Fruit fly (Drosophila melanogaster) whole organism, embryonic: ENCODE data around the gene CG11608.

Source experiments
- CG12299 ChIP-seq: fragments of 200-800 bp; sonication (Bioruptor generic); optimal IDR thresholded peaks from 2 replicates; lab custom pipeline; 2018; ENCODE audit warnings: missing biosample characterization, mild to moderate bottlenecking, missing genetic modification characterization
- CG12391 ChIP-seq: fragments of 200-800 bp; sonication (Bioruptor generic); optimal IDR thresholded peaks from 3 replicates; lab custom pipeline; 2018; ENCODE audit warnings: missing biosample characterization, mild to moderate bottlenecking, missing genetic modification characterization, moderate library complexity
- CG13296 ChIP-seq: fragments of 200-800 bp; sonication (Bioruptor generic); optimal IDR thresholded peaks from 3 replicates; lab custom pipeline; 2018; ENCODE audit warnings: missing biosample characterization, mild to moderate bottlenecking, missing genetic modification characterization
- CG13894 ChIP-seq: fragments of 200-800 bp; sonication (Bioruptor generic); optimal IDR thresholded peaks from 3 replicates; lab custom pipeline; 2018; ENCODE audit warnings: missing biosample characterization, mild to moderate bottlenecking, missing genetic modification characterization, moderate library complexity
- CG14441 ChIP-seq: fragments of 200-800 bp; sonication (Bioruptor generic); IDR thresholded peaks from 2 replicates; pipeline ENCODE4 v1.3.6; 2022; ENCODE audit warnings: missing biosample characterization, missing genetic modification characterization
- CG14710 ChIP-seq: fragments of 200-800 bp; sonication (Bioruptor generic); optimal IDR thresholded peaks from 3 replicates; lab custom pipeline; 2019; ENCODE audit warnings: missing biosample characterization, mild to moderate bottlenecking, missing genetic modification characterization, moderate library complexity
- CG14965 ChIP-seq: fragments of 200-800 bp; sonication (Bioruptor generic); optimal IDR thresholded peaks from 2 replicates; lab custom pipeline; 2016; ENCODE audit warnings: missing biosample characterization, missing genetic modification characterization, borderline replicate concordance
- CG15073 ChIP-seq: fragments of 200-800 bp; sonication (Bioruptor generic); optimal IDR thresholded peaks from 2 replicates; lab custom pipeline; 2016; ENCODE audit warnings: missing biosample characterization, missing genetic modification characterization
- CG15479 ChIP-seq: fragments of 200-800 bp; sonication (Bioruptor generic); optimal IDR thresholded peaks from 3 replicates; lab custom pipeline; 2019; ENCODE audit warnings: missing biosample characterization, mild to moderate bottlenecking, missing genetic modification characterization, moderate library complexity
- CG17802 ChIP-seq: fragments of 200-800 bp; sonication (Bioruptor generic); optimal IDR thresholded peaks from 2 replicates; lab custom pipeline; 2018; ENCODE audit warnings: missing biosample characterization, mild to moderate bottlenecking, missing genetic modification characterization, moderate library complexity
- CG18764 ChIP-seq: fragments of 200-800 bp; sonication (Bioruptor generic); optimal IDR thresholded peaks from 3 replicates; lab custom pipeline; 2016; ENCODE audit warnings: missing biosample characterization, missing genetic modification characterization
- CG2129 ChIP-seq: fragments of 200-800 bp; sonication (Bioruptor generic); IDR thresholded peaks from 2 replicates; pipeline ENCODE4 v1.3.6; 2022; ENCODE audit warnings: missing biosample characterization, missing genetic modification characterization; ENCODE audit not compliant: partially characterized antibody
- CG32772 ChIP-seq: fragments of 200-800 bp; sonication (Bioruptor generic); IDR thresholded peaks from 2 replicates; pipeline ENCODE4 v1.3.6; 2022; ENCODE audit warnings: missing biosample characterization, missing genetic modification characterization
- CG4360 ChIP-seq: fragments of 200-800 bp; sonication (Bioruptor generic); IDR thresholded peaks from 2 replicates; pipeline ENCODE4 v1.3.6; 2022; ENCODE audit warnings: missing biosample characterization, missing genetic modification characterization
- CG7745 ChIP-seq: fragments of 200-800 bp; sonication (Bioruptor generic); optimal IDR thresholded peaks from 2 replicates; lab custom pipeline; 2018; ENCODE audit warnings: missing biosample characterization, mild to moderate bottlenecking, missing genetic modification characterization, moderate library complexity
- CG8089 ChIP-seq: fragments of 200-800 bp; sonication (Bioruptor generic); optimal IDR thresholded peaks from 3 replicates; lab custom pipeline; 2016; ENCODE audit warnings: missing biosample characterization, missing genetic modification characterization
- CrebB ChIP-seq: fragments of 200-800 bp; sonication (Bioruptor generic); optimal IDR thresholded peaks from 3 replicates; lab custom pipeline; 2018; ENCODE audit warnings: missing biosample characterization, mild to moderate bottlenecking, missing genetic modification characterization
- Dp ChIP-seq: fragments of 200-800 bp; sonication (Bioruptor generic); optimal IDR thresholded peaks from 2 replicates; lab custom pipeline; 2018; ENCODE audit warnings: missing biosample characterization, mild to moderate bottlenecking, missing genetic modification characterization, moderate library complexity
- Dref ChIP-seq: fragments of 200-800 bp; sonication (Bioruptor generic); IDR thresholded peaks from 2 replicates; pipeline ENCODE4 v1.3.6; 2022; ENCODE audit warnings: missing biosample characterization, missing genetic modification characterization
- Gsc ChIP-seq: fragments of 200-800 bp; sonication (Bioruptor generic); IDR thresholded peaks from 2 replicates; pipeline ENCODE4 v1.3.6; 2022; ENCODE audit warnings: missing biosample characterization, missing genetic modification characterization
- HLH4C ChIP-seq: fragments of 200-800 bp; sonication (Bioruptor generic); IDR thresholded peaks from 3 replicates; pipeline ENCODE4 v1.3.6; 2022; ENCODE audit warnings: missing biosample characterization, missing genetic modification characterization; ENCODE audit not compliant: partially characterized antibody
- Hsf ChIP-seq: fragments of 200-800 bp; sonication (Bioruptor generic); optimal IDR thresholded peaks from 3 replicates; lab custom pipeline; 2016; ENCODE audit warnings: missing biosample characterization, missing genetic modification characterization
- Lhr ChIP-seq: fragments of 200-800 bp; sonication (Bioruptor generic); optimal IDR thresholded peaks from 3 replicates; lab custom pipeline; 2017; ENCODE audit warnings: mild to moderate bottlenecking, missing biosample characterization, missing genetic modification reagents, missing genetic modification characterization
- Myb ChIP-seq: fragments of 200-800 bp; sonication (Bioruptor generic); optimal IDR thresholded peaks from 2 replicates; lab custom pipeline; 2016; ENCODE audit warnings: missing biosample characterization, missing genetic modification characterization
- Neu2 ChIP-seq: fragments of 200-800 bp; sonication (Bioruptor generic); optimal IDR thresholded peaks from 3 replicates; lab custom pipeline; 2016; ENCODE audit warnings: missing biosample characterization, missing genetic modification characterization, borderline replicate concordance
- Nf-YB ChIP-seq: fragments of 200-800 bp; sonication (Bioruptor generic); optimal IDR thresholded peaks from 3 replicates; lab custom pipeline; 2019; ENCODE audit warnings: missing biosample characterization, mild to moderate bottlenecking, missing genetic modification characterization, moderate library complexity
- Oaz ChIP-seq: fragments of 200-800 bp; sonication (Bioruptor generic); IDR thresholded peaks from 2 replicates; pipeline ENCODE4 v1.3.6; 2022; ENCODE audit warnings: missing biosample characterization, missing genetic modification characterization
- Poxn ChIP-seq: fragments of 200-800 bp; sonication (Bioruptor generic); IDR thresholded peaks from 2 replicates; pipeline ENCODE4 v1.3.6; 2022; ENCODE audit warnings: missing biosample characterization, missing genetic modification characterization
- al ChIP-seq: fragments of 200-800 bp; sonication (Bioruptor generic); IDR thresholded peaks from 2 replicates; pipeline ENCODE4 v1.3.6; 2022; ENCODE audit warnings: missing biosample characterization, missing genetic modification characterization
- aop ChIP-seq: fragments of 200-800 bp; sonication (Bioruptor generic); IDR thresholded peaks from 2 replicates; pipeline ENCODE4 v1.3.6; 2022; ENCODE audit warnings: missing biosample characterization, missing genetic modification characterization
- bigmax ChIP-seq: fragments of 200-800 bp; sonication (Bioruptor generic); optimal IDR thresholded peaks from 2 replicates; lab custom pipeline; 2018; ENCODE audit warnings: missing biosample characterization, mild to moderate bottlenecking, missing genetic modification characterization
- cg ChIP-seq: fragments of 200-800 bp; sonication (Bioruptor generic); optimal IDR thresholded peaks from 3 replicates; lab custom pipeline; 2019; ENCODE audit warnings: missing biosample characterization, mild to moderate bottlenecking, missing genetic modification characterization, moderate library complexity
- croc ChIP-seq: fragments of 200-800 bp; sonication (Bioruptor generic); conservative IDR thresholded peaks from 3 replicates; pipeline ENCODE4 v1.3.6; 2022; ENCODE audit warnings: missing biosample characterization, missing genetic modification characterization
- da ChIP-seq: fragments of 200-800 bp; sonication (Bioruptor generic); optimal IDR thresholded peaks from 2 replicates; lab custom pipeline; 2016; ENCODE audit warnings: missing biosample characterization, missing genetic modification characterization
- dm ChIP-seq: fragments of 200-800 bp; sonication (Bioruptor generic); optimal IDR thresholded peaks from 3 replicates; lab custom pipeline; 2016; ENCODE audit warnings: missing biosample characterization, missing genetic modification characterization
- dpn ChIP-seq, 2 experiments: fragments of 200-800 bp; sonication (Bioruptor generic); optimal IDR thresholded peaks; 3 replicates each; lab custom pipeline; 2016; ENCODE audit warnings: missing biosample characterization in 2 of 2, missing genetic modification characterization in 2 of 2
- ems ChIP-seq: fragments of 200-800 bp; sonication (Bioruptor generic); optimal IDR thresholded peaks from 3 replicates; lab custom pipeline; 2016; ENCODE audit warnings: missing biosample characterization, missing genetic modification characterization
- gsb-n ChIP-seq: fragments of 200-800 bp; sonication (Bioruptor generic); optimal IDR thresholded peaks from 3 replicates; lab custom pipeline; 2018; ENCODE audit warnings: missing biosample characterization, mild to moderate bottlenecking, missing genetic modification characterization
- her ChIP-seq: fragments of 200-800 bp; sonication (Bioruptor generic); optimal IDR thresholded peaks from 2 replicates; lab custom pipeline; 2016; ENCODE audit warnings: missing biosample characterization, missing genetic modification characterization
- kni ChIP-seq: fragments of 200-800 bp; sonication (Bioruptor generic); optimal IDR thresholded peaks from 3 replicates; lab custom pipeline; 2017; ENCODE audit warnings: mild to moderate bottlenecking, missing biosample characterization, missing genetic modification reagents, missing genetic modification characterization
- lbe ChIP-seq: fragments of 200-800 bp; sonication (Bioruptor generic); optimal IDR thresholded peaks from 2 replicates; lab custom pipeline; 2016; ENCODE audit warnings: missing biosample characterization, mild to moderate bottlenecking, missing genetic modification characterization
- lola ChIP-seq, 3 experiments: fragments of >200 bp in 2 of 3; fragments of 200-800 bp in 1 of 3; sonication (Bioruptor generic) in 1 of 3; optimal IDR thresholded peaks; 2 replicates each; lab custom pipeline; 2017 to 2019; ENCODE audit warnings: missing biosample characterization in 3 of 3, missing genetic modification characterization in 3 of 3, mild to moderate bottlenecking in 1 of 3, moderate library complexity in 1 of 3
- lov ChIP-seq, 2 experiments: fragments of 200-800 bp in 1 of 2; fragments of >200 bp in 1 of 2; sonication (Bioruptor generic) in 1 of 2; IDR thresholded peaks in 1 of 2; optimal IDR thresholded peaks in 1 of 2; 2 replicates in 1 of 2; 3 replicates in 1 of 2; pipeline versions ENCODE4 v1.3.6 to Lab custom; 2017 to 2022; ENCODE audit warnings: missing biosample characterization in 1 of 2, missing genetic modification characterization in 1 of 2
- org-1 ChIP-seq: fragments of 200-800 bp; sonication (Bioruptor generic); optimal IDR thresholded peaks from 2 replicates; lab custom pipeline; 2017; ENCODE audit warnings: missing biosample characterization, missing genetic modification characterization
- slbo ChIP-seq: fragments of 200-800 bp; sonication (Bioruptor generic); IDR thresholded peaks from 2 replicates; pipeline ENCODE4 v1.3.6; 2022; ENCODE audit warnings: missing biosample characterization, missing genetic modification characterization
- slou ChIP-seq: fragments of 200-800 bp; sonication (Bioruptor generic); optimal IDR thresholded peaks from 3 replicates; lab custom pipeline; 2016; ENCODE audit warnings: missing biosample characterization, missing genetic modification characterization
- sna ChIP-seq: fragments of 200-800 bp; sonication (Bioruptor generic); IDR thresholded peaks from 2 replicates; pipeline ENCODE4 v1.3.6; 2022; ENCODE audit warnings: missing biosample characterization, missing genetic modification characterization; ENCODE audit not compliant: partially characterized antibody
- tio ChIP-seq: fragments of 200-800 bp; sonication (Bioruptor generic); optimal IDR thresholded peaks from 2 replicates; lab custom pipeline; 2017; ENCODE audit warnings: missing biosample characterization, missing genetic modification characterization, inconsistent platforms
- unc-4 ChIP-seq: fragments of 200-800 bp; sonication (Bioruptor generic); IDR thresholded peaks from 2 replicates; pipeline ENCODE4 v1.3.6; 2022; ENCODE audit warnings: missing biosample characterization, missing genetic modification characterization; ENCODE audit not compliant: partially characterized antibody

The CG11608 gene

dm6 chr3R:12653511-12654252, 15.4 kb downstream of the CG11608 start (continued):
- TF ChIP-seq CrebB = peak; percentile 56
- no peak for TF ChIP-seq lbe (GFP tag; lab: Kevin White, UChicago)
- 0 out of 2 replicates have a peak, but pooled peaks have one; percentile 41 for TF ChIP-seq sna (GFP tag; lab: Robert Waterston, UW)
- TF ChIP-seq lola (GFP tag; optimal IDR thresholded peaks at IDR 0.05; lab: Kevin White, UChicago) = peak in 1 of 3 experiments; percentile 0
- no peak for TF ChIP-seq CG15479
- TF ChIP-seq CG18764 (GFP tag; lab: Kevin White, UChicago) = peak; percentile 66
- peak; percentile 86 for TF ChIP-seq her (GFP tag; lab: Kevin White, UChicago)
- no peak for TF ChIP-seq CG4360 (GFP tag; lab: Robert Waterston, UW)
- peak; percentile 17 for TF ChIP-seq slou
- peak; percentile 66 for TF ChIP-seq CG13296 (GFP tag; lab: Kevin White, UChicago)
- peak; percentile 80 to 88 for TF ChIP-seq dpn (GFP tag; optimal IDR thresholded peaks at IDR 0.05; lab: Kevin White, UChicago)
- peak; percentile 11 for TF ChIP-seq kni
- peak; percentile 88 for TF ChIP-seq org-1
- peak; percentile 72 for TF ChIP-seq Oaz (GFP tag; lab: Robert Waterston, UW)
- TF ChIP-seq Dref (GFP tag; lab: Robert Waterston, UW) = no peak
- peak; percentile 61 for TF ChIP-seq Myb (GFP tag; lab: Kevin White, UChicago)
- TF ChIP-seq CG32772 (GFP tag; lab: Robert Waterston, UW) = peak; percentile 63
- TF ChIP-seq CG14441 (GFP tag; lab: Robert Waterston, UW) = peak; percentile 87
- peak; percentile 62 for TF ChIP-seq Poxn (GFP tag; lab: Robert Waterston, UW)
- peak; percentile 54 for TF ChIP-seq Nf-YB
- no peak for TF ChIP-seq CG13894 (tag; lab: Kevin White, UChicago)
- peak; percentile 69 for TF ChIP-seq CG8089 (GFP tag; lab: Kevin White, UChicago)
- TF ChIP-seq CG17802 (tag; lab: Kevin White, UChicago) = peak; percentile 13
- no peak; the same call in 2 of the 3 replicates for TF ChIP-seq HLH4C (GFP tag; lab: Robert Waterston, UW)
- peak; percentile 27 for TF ChIP-seq gsb-n (tag; lab: Kevin White, UChicago)
- peak; percentile 78 for TF ChIP-seq Gsc (GFP tag; lab: Robert Waterston, UW)
- TF ChIP-seq lov (optimal IDR thresholded peaks at IDR 0.05; lab: Kevin White, UChicago) = no peak
- 0 out of 3 replicates have a peak, but pooled peaks have one; percentile 17 for TF ChIP-seq lov (GFP tag; IDR thresholded peaks at IDR 0.05; lab: Robert Waterston, UW)
- TF ChIP-seq dm (GFP tag; lab: Kevin White, UChicago) = peak; percentile 77
- peak; percentile 77 for TF ChIP-seq croc (GFP tag; lab: Robert Waterston, UW)
- peak; percentile 82 for TF ChIP-seq slbo (GFP tag; lab: Robert Waterston, UW)

dm6 chr3R:12654253-12654623, 16.0 kb downstream of the CG11608 start, which contains the start of gene CG6225:
Gene CG6225, plus strand, starts transcription at chr3R:12654577.
- no peak for TF ChIP-seq CG7745 (tag; lab: Kevin White, UChicago)
- TF ChIP-seq unc-4 (GFP tag; lab: Robert Waterston, UW) = no peak
- TF ChIP-seq cg (GFP tag; lab: Kevin White, UChicago) = peak; percentile 19
- no peak for TF ChIP-seq Neu2 (GFP tag; lab: Kevin White, UChicago)
- TF ChIP-seq CG15073 (GFP tag; lab: Kevin White, UChicago) = no peak
- TF ChIP-seq ems (GFP tag; lab: Kevin White, UChicago) = no peak
- TF ChIP-seq Dp = no peak
- TF ChIP-seq aop (GFP tag; lab: Robert Waterston, UW) = no peak
- no peak for TF ChIP-seq CG12391 (tag; lab: Kevin White, UChicago)
- TF ChIP-seq CG2129 (GFP tag; lab: Robert Waterston, UW) = no peak
- TF ChIP-seq CG14965 (GFP tag; lab: Kevin White, UChicago) = no peak
- TF ChIP-seq da (GFP tag; lab: Kevin White, UChicago) = no peak
- TF ChIP-seq bigmax = no peak
- no peak for TF ChIP-seq al
- no peak for TF ChIP-seq Lhr (GFP tag; lab: Kevin White, UChicago)
- no peak for TF ChIP-seq CG14710 (tag; lab: Kevin White, UChicago)
- no peak for TF ChIP-seq Hsf (GFP tag; lab: Kevin White, UChicago)
- no peak for TF ChIP-seq CG12299
- TF ChIP-seq tio (GFP tag; lab: Kevin White, UChicago) = no peak
